Worm (Caenorhabditis elegans) whole organism, L4 larva: ENCODE results near the gene F46C8.8.
A peak's percentile ranks its signal among the peaks of the same experiment; 100 is the strongest.

Experiments
- D1046.2 ChIP-seq: fragments of 200-800 bp; sonication (Bioruptor generic); IDR thresholded peaks from 2 replicates; pipeline ENCODE4 v1.3.6; 2022; ENCODE audit warnings: missing genetic modification characterization, missing compliant biosample characterization
- F10B5.3 ChIP-seq: sonication (generic microtip); optimal IDR thresholded peaks from 2 replicates; lab custom pipeline; 2016; ENCODE audit warnings: mild to moderate bottlenecking, missing genetic modification characterization, missing compliant biosample characterization
- F37D6.2 ChIP-seq: sonication (generic microtip); optimal IDR thresholded peaks from 2 replicates; lab custom pipeline; 2016; ENCODE audit warnings: mild to moderate bottlenecking, missing genetic modification characterization, missing compliant biosample characterization
- F49E8.2 ChIP-seq: sonication (generic microtip); optimal IDR thresholded peaks from 2 replicates; lab custom pipeline; 2016; ENCODE audit warnings: missing compliant biosample characterization, mild to moderate bottlenecking, missing genetic modification characterization, borderline replicate concordance
- R02D3.7 ChIP-seq: fragments of 150-350 bp; sonication (generic microtip); optimal IDR thresholded peaks from 3 replicates; lab custom pipeline; 2014; ENCODE audit warnings: missing biosample characterization, missing genetic modification characterization
- T26A8.4 ChIP-seq: fragments of 200-800 bp; sonication (Bioruptor generic); IDR thresholded peaks from 2 replicates; pipeline ENCODE4 v1.3.6; 2022; ENCODE audit warnings: missing genetic modification characterization, missing compliant biosample characterization
- Y105C5A.15 ChIP-seq: fragments of 200-800 bp; sonication (Bioruptor generic); IDR thresholded peaks from 2 replicates; pipeline ENCODE4 v1.3.6; 2022; ENCODE audit warnings: missing genetic modification characterization, missing compliant biosample characterization
- Y48G9A.11 ChIP-seq: fragments of 200-800 bp; sonication (Bioruptor generic); IDR thresholded peaks from 2 replicates; pipeline ENCODE4 v1.3.6; 2022; ENCODE audit warnings: missing genetic modification reagents, missing genetic modification characterization, missing compliant biosample characterization
- ZK337.2 ChIP-seq: fragments of 200-800 bp; sonication (Bioruptor generic); IDR thresholded peaks from 2 replicates; pipeline ENCODE4 v1.3.6; 2022; ENCODE audit warnings: missing genetic modification reagents, missing genetic modification characterization, missing compliant biosample characterization
- ama-1 ChIP-seq: fragments of 150-350 bp; optimal IDR thresholded peaks from 2 replicates; lab custom pipeline; 2014; ENCODE audit warnings: inconsistent platforms, mixed read lengths
- ceh-20 ChIP-seq: fragments of 200-800 bp; sonication (Bioruptor generic); IDR thresholded peaks from 2 replicates; pipeline ENCODE4 v1.3.6; 2022; ENCODE audit warnings: missing genetic modification reagents, missing genetic modification characterization, missing compliant biosample characterization
- ceh-44 ChIP-seq: fragments of 200-800 bp; sonication (Bioruptor generic); IDR thresholded peaks from 2 replicates; pipeline ENCODE4 v1.3.6; 2022; ENCODE audit warnings: missing genetic modification reagents, missing genetic modification characterization, missing compliant biosample characterization
- cey-2 ChIP-seq: sonication (generic microtip); optimal IDR thresholded peaks from 3 replicates; lab custom pipeline; 2017; ENCODE audit warnings: missing genetic modification characterization, mild to moderate bottlenecking, missing compliant biosample characterization, antibody characterized with exemption, borderline replicate concordance; ENCODE audit not compliant: insufficient read depth
- ctbp-1 ChIP-seq: fragments of 200-800 bp; sonication (Bioruptor generic); IDR thresholded peaks from 2 replicates; pipeline ENCODE4 v1.3.6; 2022; ENCODE audit warnings: missing genetic modification reagents, missing genetic modification characterization, missing compliant biosample characterization
- daf-19 ChIP-seq: fragments of 200-800 bp; sonication (Bioruptor generic); conservative IDR thresholded peaks from 2 replicates; pipeline ENCODE4 v1.3.6; 2022; ENCODE audit warnings: missing genetic modification characterization, missing compliant biosample characterization
- daf-8 ChIP-seq: fragments of 200-800 bp; sonication (Bioruptor generic); IDR thresholded peaks from 2 replicates; pipeline ENCODE4 v1.3.6; 2022; ENCODE audit warnings: missing genetic modification characterization, missing compliant biosample characterization
- dmd-9 ChIP-seq: fragments of 200-800 bp; sonication (Bioruptor generic); IDR thresholded peaks from 2 replicates; pipeline ENCODE4 v1.3.6; 2022; ENCODE audit warnings: missing genetic modification reagents, missing genetic modification characterization, missing compliant biosample characterization
- dpl-1 ChIP-seq: fragments of 150-350 bp; optimal IDR thresholded peaks from 2 replicates; lab custom pipeline; 2014; ENCODE audit warnings: missing biosample characterization, missing genetic modification reagents, missing genetic modification characterization
- duxl-1 ChIP-seq: sonication (generic microtip); optimal IDR thresholded peaks from 2 replicates; lab custom pipeline; 2016; ENCODE audit warnings: mild to moderate bottlenecking, missing genetic modification characterization, moderate library complexity, missing compliant biosample characterization; ENCODE audit not compliant: poor library complexity
- fkh-10 ChIP-seq: fragments of 150-350 bp; optimal IDR thresholded peaks from 2 replicates; lab custom pipeline; 2014; ENCODE audit warnings: missing biosample characterization, missing genetic modification reagents, missing genetic modification characterization
- hif-1 ChIP-seq, 2 experiments: sonication (generic microtip); optimal IDR thresholded peaks; 2 replicates each; lab custom pipeline; 2016 to 2017; ENCODE audit warnings: missing compliant biosample characterization in 2 of 2, missing genetic modification characterization in 2 of 2, missing genetic modification reagents in 2 of 2, missing genotype in 2 of 2, mild to moderate bottlenecking in 1 of 2
- hlh-11 ChIP-seq: fragments of 200-800 bp; sonication (Bioruptor generic); optimal IDR thresholded peaks from 2 replicates; lab custom pipeline; 2018; ENCODE audit warnings: mild to moderate bottlenecking, missing genetic modification characterization, missing compliant biosample characterization
- hlh-30 ChIP-seq: sonication (generic microtip); optimal IDR thresholded peaks from 2 replicates; lab custom pipeline; 2017; ENCODE audit warnings: antibody characterized with exemption, mild to moderate bottlenecking, missing genetic modification characterization, missing compliant biosample characterization; ENCODE audit not compliant: insufficient read depth
- hmg-1.1 ChIP-seq: fragments of 200-800 bp; sonication (Bioruptor generic); IDR thresholded peaks from 2 replicates; pipeline ENCODE4 v1.3.6; 2022; ENCODE audit warnings: missing genetic modification reagents, missing genetic modification characterization, missing compliant biosample characterization
- jun-1 ChIP-seq: fragments of 150-350 bp; optimal IDR thresholded peaks from 2 replicates; lab custom pipeline; 2014; ENCODE audit warnings: missing biosample characterization, missing genetic modification reagents, missing genetic modification characterization
- lin-13 ChIP-seq: fragments of 150-350 bp; optimal IDR thresholded peaks from 2 replicates; lab custom pipeline; 2014; ENCODE audit warnings: missing biosample characterization, missing genetic modification reagents, missing genetic modification characterization
- lin-15B ChIP-seq: fragments of 150-350 bp; sonication (generic microtip); optimal IDR thresholded peaks from 3 replicates; lab custom pipeline; 2014; ENCODE audit warnings: missing biosample characterization, missing genetic modification characterization
- lin-29 ChIP-seq: fragments of 200-800 bp; sonication (Bioruptor generic); IDR thresholded peaks from 2 replicates; pipeline ENCODE4 v1.3.6; 2022; ENCODE audit warnings: missing genetic modification reagents, missing genetic modification characterization, missing compliant biosample characterization
- lin-38 ChIP-seq: fragments of 200-800 bp; sonication (Bioruptor generic); IDR thresholded peaks from 2 replicates; pipeline ENCODE4 v1.3.6; 2022; ENCODE audit warnings: missing genetic modification reagents, missing genetic modification characterization, missing compliant biosample characterization
- mdt-29 ChIP-seq: fragments of 200-800 bp; sonication (Bioruptor generic); IDR thresholded peaks from 2 replicates; pipeline ENCODE4 v1.3.6; 2022; ENCODE audit warnings: missing genetic modification reagents, missing genetic modification characterization, missing compliant biosample characterization
- mep-1 ChIP-seq: fragments of 150-350 bp; sonication (generic microtip); optimal IDR thresholded peaks from 3 replicates; lab custom pipeline; 2014; ENCODE audit warnings: missing biosample characterization, missing genetic modification characterization
- mxl-2 ChIP-seq: fragments of 200-800 bp; sonication (Bioruptor generic); conservative IDR thresholded peaks from 2 replicates; pipeline ENCODE4 v1.3.6; 2022; ENCODE audit warnings: missing genetic modification reagents, missing genetic modification characterization, missing compliant biosample characterization
- mxl-3 ChIP-seq: fragments of 200-800 bp; sonication (Bioruptor generic); optimal IDR thresholded peaks from 2 replicates; lab custom pipeline; 2018; ENCODE audit warnings: mild to moderate bottlenecking, missing genetic modification characterization, missing compliant biosample characterization
- nhr-102 ChIP-seq: sonication (generic microtip); optimal IDR thresholded peaks from 2 replicates; lab custom pipeline; 2016; ENCODE audit warnings: mild to moderate bottlenecking, missing genetic modification characterization, moderate library complexity, missing compliant biosample characterization
- nhr-11 ChIP-seq: fragments of 150-350 bp; optimal IDR thresholded peaks from 2 replicates; lab custom pipeline; 2014; ENCODE audit warnings: missing biosample characterization, missing genetic modification characterization
- nhr-111 ChIP-seq: fragments of 200-800 bp; sonication (Bioruptor generic); optimal IDR thresholded peaks from 2 replicates; lab custom pipeline; 2018; ENCODE audit warnings: mild to moderate bottlenecking, missing genetic modification characterization, missing compliant biosample characterization
- nhr-28 ChIP-seq: fragments of 150-350 bp; optimal IDR thresholded peaks from 2 replicates; lab custom pipeline; 2014; ENCODE audit warnings: missing biosample characterization, missing genetic modification characterization
- nhr-41 ChIP-seq: fragments of 200-800 bp; sonication (Bioruptor generic); IDR thresholded peaks from 2 replicates; pipeline ENCODE4 v1.3.6; 2022; ENCODE audit warnings: missing genetic modification reagents, missing genetic modification characterization, missing compliant biosample characterization
- nhr-48 ChIP-seq: sonication (generic microtip); optimal IDR thresholded peaks from 2 replicates; lab custom pipeline; 2016; ENCODE audit warnings: mild to moderate bottlenecking, missing genetic modification characterization, missing compliant biosample characterization
- nhr-6 ChIP-seq: fragments of 150-350 bp; optimal IDR thresholded peaks from 2 replicates; lab custom pipeline; 2014; ENCODE audit warnings: missing biosample characterization, missing genetic modification characterization
- pha-4 ChIP-seq, 2 experiments: fragments of 150-350 bp in 1 of 2; fragments of 200-800 bp in 1 of 2; sonication (Bioruptor generic) in 1 of 2; IDR thresholded peaks in 1 of 2; optimal IDR thresholded peaks in 1 of 2; 2 replicates each; pipeline versions ENCODE4 v1.3.6 to Lab custom; 2014 to 2022; ENCODE audit warnings: missing genetic modification characterization in 2 of 2, missing genetic modification reagents in 2 of 2, missing biosample characterization in 1 of 2, missing compliant biosample characterization in 1 of 2
- php-3 ChIP-seq: fragments of 200-800 bp; sonication (Bioruptor generic); IDR thresholded peaks from 2 replicates; pipeline ENCODE4 v1.3.6; 2022; ENCODE audit warnings: missing genetic modification reagents, missing genetic modification characterization, missing compliant biosample characterization
- rbr-2 ChIP-seq: sonication (generic microtip); optimal IDR thresholded peaks from 2 replicates; lab custom pipeline; 2016; ENCODE audit warnings: missing genotype, missing genetic modification characterization, missing compliant biosample characterization
- saeg-2 ChIP-seq: fragments of 200-800 bp; sonication (Bioruptor generic); IDR thresholded peaks from 2 replicates; pipeline ENCODE4 v1.3.6; 2022; ENCODE audit warnings: missing genetic modification reagents, missing genetic modification characterization, missing compliant biosample characterization
- skn-1 ChIP-seq: fragments of 150-350 bp; optimal IDR thresholded peaks from 2 replicates; lab custom pipeline; 2014; ENCODE audit warnings: missing biosample characterization, missing genetic modification characterization
- unc-39 ChIP-seq: sonication (generic microtip); optimal IDR thresholded peaks from 2 replicates; lab custom pipeline; 2017; ENCODE audit warnings: missing biosample characterization, missing genetic modification characterization
- zag-1 ChIP-seq: fragments of 150-350 bp; optimal IDR thresholded peaks from 2 replicates; lab custom pipeline; 2014; ENCODE audit warnings: missing biosample characterization, missing genetic modification characterization
- zfp-2 ChIP-seq: sonication (generic microtip); optimal IDR thresholded peaks from 2 replicates; lab custom pipeline; 2016; ENCODE audit warnings: mild to moderate bottlenecking, missing genetic modification characterization, missing compliant biosample characterization
- zip-11 ChIP-seq: fragments of 200-800 bp; sonication (Bioruptor generic); IDR thresholded peaks from 2 replicates; pipeline ENCODE4 v1.3.6; 2022; ENCODE audit warnings: missing genetic modification characterization, missing compliant biosample characterization
- ztf-7 ChIP-seq: fragments of 150-350 bp; optimal IDR thresholded peaks from 2 replicates; lab custom pipeline; 2014; ENCODE audit warnings: missing biosample characterization, missing genetic modification characterization

The F46C8.8 gene

ce11 chrX:7577458-7578158, 23.4 kb upstream of the F46C8.8 start (continued):
- TF ChIP-seq nhr-111 (GFP tag; lab: Kevin White, UChicago) = no peak
- no peak for TF ChIP-seq ZK337.2 (GFP tag; lab: Robert Waterston, UW)
- TF ChIP-seq saeg-2 = no peak
- TF ChIP-seq ceh-20 (GFP tag; lab: Robert Waterston, UW) = no peak
- TF ChIP-seq mxl-3 = no peak
- no peak for TF ChIP-seq ama-1
- TF ChIP-seq F49E8.2 (tag; lab: Kevin White, UChicago) = no peak
- no peak for TF ChIP-seq lin-29 (GFP tag; lab: Robert Waterston, UW)
- TF ChIP-seq mdt-29 (GFP tag; lab: Robert Waterston, UW) = no peak
- TF ChIP-seq php-3 (GFP tag; lab: Robert Waterston, UW) = no peak
- TF ChIP-seq hif-1 (tag; optimal IDR thresholded peaks at IDR 0.05; lab: Kevin White, UChicago) = no peak
- TF ChIP-seq nhr-41 = no peak
- TF ChIP-seq Y105C5A.15 (GFP tag; lab: Robert Waterston, UW) = no peak
- TF ChIP-seq nhr-102 = no peak
- TF ChIP-seq mep-1 (tag; lab: Kevin White, UChicago) = peak; percentile 68
- TF ChIP-seq hmg-1.1 (GFP tag; lab: Robert Waterston, UW) = no peak
- no peak for TF ChIP-seq dpl-1
- TF ChIP-seq lin-38 (GFP tag; lab: Robert Waterston, UW) = no peak
- no peak for TF ChIP-seq nhr-11 (tag; lab: Kevin White, UChicago)
- no peak for TF ChIP-seq cey-2
- TF ChIP-seq daf-19 (GFP tag; lab: Robert Waterston, UW) = no peak
- TF ChIP-seq nhr-48 (tag; lab: Kevin White, UChicago) = no peak
- no peak for TF ChIP-seq fkh-10 (GFP tag; lab: Kevin White, UChicago)
- TF ChIP-seq zfp-2 (tag; lab: Kevin White, UChicago) = no peak
- TF ChIP-seq hlh-11 = peak; percentile 58
- TF ChIP-seq dmd-9 (GFP tag; lab: Robert Waterston, UW) = no peak
- no peak for TF ChIP-seq D1046.2 (GFP tag; lab: Robert Waterston, UW)
- TF ChIP-seq ceh-44 (GFP tag; lab: Robert Waterston, UW) = no peak
- no peak for TF ChIP-seq zag-1
- no peak for TF ChIP-seq unc-39
- TF ChIP-seq F10B5.3 (tag; lab: Kevin White, UChicago) = no peak
- TF ChIP-seq zip-11 (GFP tag; lab: Robert Waterston, UW) = no peak
- peak; percentile 35 for TF ChIP-seq nhr-6 (tag; lab: Kevin White, UChicago)
- TF ChIP-seq F37D6.2 (tag; lab: Kevin White, UChicago) = no peak
- no peak for TF ChIP-seq lin-15B (tag; lab: Kevin White, UChicago)
- TF ChIP-seq ztf-7 (tag; lab: Kevin White, UChicago) = peak; percentile 13
- TF ChIP-seq duxl-1 (tag; lab: Kevin White, UChicago) = no peak
- no peak for TF ChIP-seq R02D3.7 (tag; lab: Kevin White, UChicago)
- no peak for TF ChIP-seq ctbp-1 (GFP tag; lab: Robert Waterston, UW)
- TF ChIP-seq pha-4 (GFP tag; IDR thresholded peaks at IDR 0.05; lab: Robert Waterston, UW) = no peak
- TF ChIP-seq pha-4 (tag; optimal IDR thresholded peaks at IDR 0.05; lab: Kevin White, UChicago) = no peak
- peak; percentile 38 for TF ChIP-seq hlh-30 (tag; lab: Kevin White, UChicago)
- TF ChIP-seq jun-1 (tag; lab: Kevin White, UChicago) = no peak
- no peak for TF ChIP-seq Y48G9A.11 (GFP tag; lab: Robert Waterston, UW)
- TF ChIP-seq skn-1 (tag; lab: Kevin White, UChicago) = no peak
- no peak for TF ChIP-seq mxl-2 (GFP tag; lab: Robert Waterston, UW)
- TF ChIP-seq daf-8 (GFP tag; lab: Robert Waterston, UW) = no peak
- no peak for TF ChIP-seq rbr-2 (tag; lab: Kevin White, UChicago)
- TF ChIP-seq lin-13 (GFP tag; lab: Kevin White, UChicago) = no peak
- TF ChIP-seq T26A8.4 (GFP tag; lab: Robert Waterston, UW) = no peak
- peak; percentile 48 for TF ChIP-seq nhr-28
